Worm (Caenorhabditis elegans) whole organism, L2 larva: ENCODE results near the gene nhr-48.

ENCODE experiments used
- aly-2 ChIP-seq: fragments of 150-350 bp; optimal IDR thresholded peaks from 2 replicates; lab custom pipeline; 2014; ENCODE audit warnings: missing biosample characterization, missing genetic modification characterization
- ama-1 ChIP-seq: fragments of 150-350 bp; optimal IDR thresholded peaks from 2 replicates; lab custom pipeline; 2018; ENCODE audit warnings: inconsistent platforms
- ceh-82 ChIP-seq: fragments of 150-350 bp; optimal IDR thresholded peaks from 2 replicates; lab custom pipeline; 2014; ENCODE audit warnings: missing biosample characterization, missing genetic modification characterization
- lin-11 ChIP-seq: fragments of 150-350 bp; sonication (generic microtip); optimal IDR thresholded peaks from 2 replicates; lab custom pipeline; 2014; ENCODE audit warnings: missing biosample characterization, missing genetic modification characterization, inconsistent platforms, mixed read lengths

ce11 chrX:15730342-15730741, 22.3 kb downstream of the nhr-48 start:
- TF ChIP-seq ceh-82 (tag; lab: Kevin White, UChicago) (no peak), aly-2 (tag; lab: Kevin White, UChicago) (no peak), lin-11 (tag; lab: Kevin White, UChicago) (no peak), ama-1 (no peak)
